Fruit fly (Drosophila melanogaster) S2 (cell line): ENCODE measurements around the gene VhaM9.7-c.

Experiments used
- CG8478 ChIP-seq: fragments of >200 bp; optimal IDR thresholded peaks from 2 replicates; lab custom pipeline; 2018
- CTCF ChIP-seq, 2 experiments: fragments of >200 bp; optimal IDR thresholded peaks; 2 replicates each; lab custom pipeline; 2018

DNA sequence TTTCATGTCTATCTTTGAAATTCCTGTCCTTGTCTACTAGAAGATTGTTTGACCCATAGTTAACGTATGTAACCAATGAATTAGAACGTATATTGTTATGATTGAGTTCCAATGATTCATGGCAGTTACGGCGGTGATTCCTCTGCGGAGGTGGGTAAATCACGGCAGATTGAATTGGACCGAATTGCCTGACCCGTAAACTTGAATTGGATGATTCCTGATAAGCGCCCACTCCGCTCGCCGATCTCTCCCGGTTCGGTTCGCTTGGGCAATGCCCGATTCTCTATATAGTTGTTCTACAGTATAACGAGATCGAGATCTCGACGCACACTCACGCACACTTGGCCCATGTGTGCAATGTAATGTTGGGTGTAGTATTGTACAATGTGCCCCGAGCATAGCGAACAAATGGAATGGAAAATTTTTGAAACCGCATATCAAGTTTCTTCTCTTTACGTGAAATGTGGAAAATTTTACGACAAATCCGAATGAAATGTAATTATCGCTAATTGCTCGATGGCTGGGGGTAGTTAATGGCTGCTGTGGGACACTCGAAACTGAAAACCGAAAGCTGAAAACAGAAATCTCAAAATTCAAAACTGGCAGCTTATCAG lies 44.8 kb upstream of the VhaM9.7-c start:
- TF ChIP-seq CG8478 (no peak), CTCF (optimal IDR thresholded peaks at IDR 0.05; lab: Kevin White, UChicago) (no peak)
